Fruit fly (Drosophila melanogaster): Measurements from ENCODE around the gene CG5126.

Gene CG5126

dm6 chr2L:1144371-1145360 is 39.2 kb downstream of the CG5126 start (continued):
- TF ChIP-seq CG12299 (tag; optimal IDR thresholded peaks at IDR 0.05), result no peak
- no peak for TF ChIP-seq sqz (GFP tag; optimal IDR thresholded peaks at IDR 0.05)
- TF ChIP-seq Atf3 (GFP tag; optimal IDR thresholded peaks at IDR 0.05), result no peak
- TF ChIP-seq CG34376 (GFP tag; optimal IDR thresholded peaks at IDR 0.05), result no peak
- peak; percentile 17 for TF ChIP-seq fd3F (GFP tag; optimal IDR thresholded peaks at IDR 0.05)
- TF ChIP-seq chn (GFP tag; optimal IDR thresholded peaks at IDR 0.05), result peak; percentile 35
- TF ChIP-seq CG2199 (GFP tag; IDR thresholded peaks at IDR 0.05), result no peak
- peak; percentile 23 for TF ChIP-seq CG12659 (GFP tag; optimal IDR thresholded peaks at IDR 0.05)
- TF ChIP-seq CG10274 (GFP tag; optimal IDR thresholded peaks at IDR 0.05), result peak; percentile 28
- no peak for TF ChIP-seq nom (GFP tag; optimal IDR thresholded peaks at IDR 0.05)
- no peak for TF ChIP-seq sc (optimal IDR thresholded peaks at IDR 0.05)
- peak; percentile 17 for TF ChIP-seq sc (GFP tag; optimal IDR thresholded peaks at IDR 0.05)
- peak; percentile 39 for TF ChIP-seq Chrac-16 (GFP tag; optimal IDR thresholded peaks at IDR 0.05)
- peak; percentile 35 for TF ChIP-seq CG13624 (GFP tag; optimal IDR thresholded peaks at IDR 0.05)
- peak; percentile 47 for TF ChIP-seq dmrt11E (tag; optimal IDR thresholded peaks at IDR 0.05)
- no peak for TF ChIP-seq CG34224 (GFP tag; IDR thresholded peaks at IDR 0.05; ENCODE audit: partially characterized antibody)
- peak; percentile 29 for TF ChIP-seq CG10366 (GFP tag; IDR thresholded peaks at IDR 0.05)
- TF ChIP-seq CG16813 (GFP tag; IDR thresholded peaks at IDR 0.05; ENCODE audit: partially characterized antibody), result no peak
- no peak for TF ChIP-seq her (GFP tag; optimal IDR thresholded peaks at IDR 0.05)
- TF ChIP-seq tgo (GFP tag; IDR thresholded peaks at IDR 0.05), result peak; percentile 49; the same call in 2 of the 3 replicates
- no peak for TF ChIP-seq CG6272 (GFP tag; IDR thresholded peaks at IDR 0.05)
- TF ChIP-seq lola (GFP tag; optimal IDR thresholded peaks at IDR 0.05), result peak in 1 of 3 experiments; percentile 31
- TF ChIP-seq MBD-R2 (GFP tag; IDR thresholded peaks at IDR 0.05), result no peak; the same call in 1 of the 2 replicates
- TF ChIP-seq CG31365 (tag; optimal IDR thresholded peaks at IDR 0.05), result no peak
- peak; percentile 35 for TF ChIP-seq ewg (GFP tag; optimal IDR thresholded peaks at IDR 0.05)
- TF ChIP-seq CG2875 (GFP tag; optimal IDR thresholded peaks at IDR 0.05), result peak; percentile 25
- peak; percentile 38 for TF ChIP-seq CG14710 (tag; optimal IDR thresholded peaks at IDR 0.05)
- TF ChIP-seq Nf-YB (GFP tag; optimal IDR thresholded peaks at IDR 0.05), result no peak
- TF ChIP-seq CG30431 (GFP tag; optimal IDR thresholded peaks at IDR 0.05), result no peak
- TF ChIP-seq Pdp1 (GFP tag; optimal IDR thresholded peaks at IDR 0.05), result peak in 1 of 2 experiments; percentile 82
- TF ChIP-seq CG5180 (GFP tag; optimal IDR thresholded peaks at IDR 0.05), result no peak
- TF ChIP-seq CG17612 (GFP tag; IDR thresholded peaks at IDR 0.05), result no peak
- no peak for TF ChIP-seq CG6791 (GFP tag; IDR thresholded peaks at IDR 0.05; ENCODE audit: partially characterized antibody)
- no peak for TF ChIP-seq CG4328 (GFP tag; optimal IDR thresholded peaks at IDR 0.05)
- TF ChIP-seq CG10267 (tag; optimal IDR thresholded peaks at IDR 0.05), result peak; percentile 32
- TF ChIP-seq Scr (GFP tag; IDR thresholded peaks at IDR 0.05; ENCODE audit: partially characterized antibody), result no peak
- TF ChIP-seq CG10654 (GFP tag; optimal IDR thresholded peaks at IDR 0.05), result no peak
- TF ChIP-seq CG31441 (GFP tag; IDR thresholded peaks at IDR 0.05), result peak; percentile 47
- TF ChIP-seq CG8944 (GFP tag; optimal IDR thresholded peaks at IDR 0.05), result peak; percentile 14
- TF ChIP-seq H15 (GFP tag; IDR thresholded peaks at IDR 0.05), result no peak
- TF ChIP-seq usp (GFP tag; optimal IDR thresholded peaks at IDR 0.05), result no peak
- TF ChIP-seq CHES-1-like (GFP tag; optimal IDR thresholded peaks at IDR 0.05), result peak; percentile 21
- no peak for TF ChIP-seq Lhr (GFP tag; optimal IDR thresholded peaks at IDR 0.05)
- no peak for TF ChIP-seq Sox100B (GFP tag; optimal IDR thresholded peaks at IDR 0.05)
- TF ChIP-seq Deaf1 (tag; optimal IDR thresholded peaks at IDR 0.05), result peak; percentile 19
- peak; percentile 58 for TF ChIP-seq CG8924 (tag; optimal IDR thresholded peaks at IDR 0.05)
- peak; percentile 53 for TF ChIP-seq bcd (GFP tag; optimal IDR thresholded peaks at IDR 0.05)

Measured in whole organism, embryonic.